Worm (Caenorhabditis elegans) whole organism, L2 larva: ENCODE data around the gene pak-1.

Experiments used
- aly-2 ChIP-seq: fragments of 150-350 bp; optimal IDR thresholded peaks from 2 replicates; lab custom pipeline; 2014; ENCODE audit warnings: missing biosample characterization, missing genetic modification characterization
- blmp-1 ChIP-seq: sonication (generic microtip); optimal IDR thresholded peaks from 2 replicates; lab custom pipeline; 2017; ENCODE audit warnings: missing genetic modification characterization, mild to moderate bottlenecking, missing compliant biosample characterization, antibody characterized with exemption, moderate library complexity; ENCODE audit not compliant: insufficient read depth
- ceh-16 ChIP-seq: fragments of 150-350 bp; optimal IDR thresholded peaks from 2 replicates; lab custom pipeline; 2014; ENCODE audit warnings: missing biosample characterization, missing genetic modification characterization
- fos-1 ChIP-seq: fragments of 150-350 bp; optimal IDR thresholded peaks from 2 replicates; lab custom pipeline; 2014; ENCODE audit warnings: missing biosample characterization, missing genetic modification characterization
- sma-3 ChIP-seq: sonication (generic microtip); optimal IDR thresholded peaks from 2 replicates; lab custom pipeline; 2016; ENCODE audit warnings: missing genetic modification reagents, missing genetic modification characterization, missing compliant biosample characterization
- unc-39 ChIP-seq: fragments of 150-350 bp; optimal IDR thresholded peaks from 2 replicates; lab custom pipeline; 2014; ENCODE audit warnings: missing biosample characterization, missing genetic modification characterization

The pak-1 gene

ce11 chrX:5995613-5996206 lies 52.7 kb downstream of the pak-1 start, which contains the start of gene inx-3:
inx-3 (plus strand) TSS chrX:5996156.
- TF ChIP-seq aly-2 (tag; lab: Kevin White, UChicago) (no peak), sma-3 (no peak), unc-39 (tag; lab: Kevin White, UChicago) (no peak), ceh-16 (tag; lab: Kevin White, UChicago) (no peak), fos-1 (no peak), blmp-1 (tag; lab: Kevin White, UChicago) (no peak)
